Worm (Caenorhabditis elegans) whole organism, early embryonic: Measurements from ENCODE around the gene cpb-1.

Experiments
- B0310.2 ChIP-seq: sonication (generic microtip); optimal IDR thresholded peaks from 2 replicates; lab custom pipeline; 2016; ENCODE audit warnings: mild to moderate bottlenecking, missing genetic modification characterization, missing compliant biosample characterization
- F13C5.2 ChIP-seq: sonication (generic microtip); optimal IDR thresholded peaks from 2 replicates; lab custom pipeline; 2017; ENCODE audit warnings: mild to moderate bottlenecking, missing genetic modification characterization, inconsistent platforms, missing compliant biosample characterization
- aly-1 ChIP-seq: sonication (generic microtip); optimal IDR thresholded peaks from 2 replicates; lab custom pipeline; 2016; ENCODE audit warnings: missing genetic modification characterization, missing compliant biosample characterization
- ama-1 ChIP-seq: fragments of 150-350 bp; optimal IDR thresholded peaks from 2 replicates; lab custom pipeline; 2014
- ceh-13 ChIP-seq: fragments of 200-800 bp; sonication (Bioruptor generic); optimal IDR thresholded peaks from 2 replicates; lab custom pipeline; 2018; ENCODE audit warnings: mild to moderate bottlenecking, missing genetic modification characterization, missing compliant biosample characterization
- ceh-36 ChIP-seq: sonication (generic microtip); optimal IDR thresholded peaks from 2 replicates; lab custom pipeline; 2016; ENCODE audit warnings: missing genetic modification characterization, inconsistent platforms, missing compliant biosample characterization
- ets-7 ChIP-seq: sonication (generic microtip); optimal IDR thresholded peaks from 2 replicates; lab custom pipeline; 2016; ENCODE audit warnings: missing genotype, missing genetic modification characterization, missing compliant biosample characterization
- flt-1 ChIP-seq: fragments of 200-800 bp; sonication (Bioruptor generic); IDR thresholded peaks from 2 replicates; pipeline ENCODE4 v1.3.6; 2022; ENCODE audit warnings: missing genetic modification characterization, missing compliant biosample characterization
- hmg-4 ChIP-seq: fragments of 200-800 bp; sonication (Bioruptor generic); optimal IDR thresholded peaks from 2 replicates; lab custom pipeline; 2018; ENCODE audit warnings: mild to moderate bottlenecking, missing genetic modification characterization, missing compliant biosample characterization
- hnd-1 ChIP-seq: sonication (generic microtip); optimal IDR thresholded peaks from 2 replicates; lab custom pipeline; 2016; ENCODE audit warnings: missing genetic modification characterization, missing compliant biosample characterization
- pes-1 ChIP-seq: fragments of 200-800 bp; sonication (Bioruptor generic); IDR thresholded peaks from 2 replicates; pipeline ENCODE4 v1.3.6; 2022; ENCODE audit warnings: missing genetic modification reagents, missing genetic modification characterization, missing compliant biosample characterization
- tbx-11 ChIP-seq: fragments of 200-800 bp; sonication (Bioruptor generic); IDR thresholded peaks from 2 replicates; pipeline ENCODE4 v1.3.6; 2022; ENCODE audit warnings: missing genetic modification characterization, missing compliant biosample characterization
- tbx-37 ChIP-seq: fragments of 200-800 bp; sonication (Bioruptor generic); conservative IDR thresholded peaks from 2 replicates; pipeline ENCODE4 v1.3.6; 2022; ENCODE audit warnings: missing genetic modification reagents, missing genetic modification characterization, missing compliant biosample characterization
- tra-4 ChIP-seq: sonication (generic microtip); optimal IDR thresholded peaks from 2 replicates; lab custom pipeline; 2017; ENCODE audit warnings: missing genetic modification characterization, missing compliant biosample characterization

ce11 chrIII:9335076-9335475 lies 13.0 kb downstream of the cpb-1 start:
- no peak for TF ChIP-seq ceh-13
- no peak for TF ChIP-seq ama-1
- TF ChIP-seq ceh-36 (tag; lab: Kevin White, UChicago), result no peak
- no peak for TF ChIP-seq hmg-4 (GFP tag; lab: Kevin White, UChicago)
- no peak for TF ChIP-seq tra-4 (tag; lab: Kevin White, UChicago)
- no peak for TF ChIP-seq aly-1
- TF ChIP-seq tbx-37, result no peak
- TF ChIP-seq flt-1, result no peak
- no peak for TF ChIP-seq pes-1
- no peak for TF ChIP-seq hnd-1 (tag; lab: Kevin White, UChicago)
- TF ChIP-seq tbx-11 (GFP tag; lab: Robert Waterston, UW), result no peak
- TF ChIP-seq F13C5.2 (tag; lab: Kevin White, UChicago), result no peak
- no peak for TF ChIP-seq ets-7 (tag; lab: Kevin White, UChicago)
- TF ChIP-seq B0310.2 (tag; lab: Kevin White, UChicago), result no peak
